Worm (Caenorhabditis elegans) whole organism, early embryonic: ENCODE data around the gene Y82E9BR.14.

Experiments used
- B0310.2 ChIP-seq: sonication (generic microtip); optimal IDR thresholded peaks from 2 replicates; lab custom pipeline; 2016; ENCODE audit warnings: mild to moderate bottlenecking, missing genetic modification characterization, missing compliant biosample characterization
- F13C5.2 ChIP-seq: sonication (generic microtip); optimal IDR thresholded peaks from 2 replicates; lab custom pipeline; 2017; ENCODE audit warnings: mild to moderate bottlenecking, missing genetic modification characterization, inconsistent platforms, missing compliant biosample characterization
- aly-1 ChIP-seq: sonication (generic microtip); optimal IDR thresholded peaks from 2 replicates; lab custom pipeline; 2016; ENCODE audit warnings: missing genetic modification characterization, missing compliant biosample characterization
- ama-1 ChIP-seq: fragments of 150-350 bp; optimal IDR thresholded peaks from 2 replicates; lab custom pipeline; 2014
- ceh-13 ChIP-seq: fragments of 200-800 bp; sonication (Bioruptor generic); optimal IDR thresholded peaks from 2 replicates; lab custom pipeline; 2018; ENCODE audit warnings: mild to moderate bottlenecking, missing genetic modification characterization, missing compliant biosample characterization
- ceh-36 ChIP-seq: sonication (generic microtip); optimal IDR thresholded peaks from 2 replicates; lab custom pipeline; 2016; ENCODE audit warnings: missing genetic modification characterization, inconsistent platforms, missing compliant biosample characterization
- ets-7 ChIP-seq: sonication (generic microtip); optimal IDR thresholded peaks from 2 replicates; lab custom pipeline; 2016; ENCODE audit warnings: missing genotype, missing genetic modification characterization, missing compliant biosample characterization
- flt-1 ChIP-seq: fragments of 200-800 bp; sonication (Bioruptor generic); IDR thresholded peaks from 2 replicates; pipeline ENCODE4 v1.3.6; 2022; ENCODE audit warnings: missing genetic modification characterization, missing compliant biosample characterization
- hmbx-1 ChIP-seq: sonication (generic microtip); optimal IDR thresholded peaks from 2 replicates; lab custom pipeline; 2016; ENCODE audit warnings: mild to moderate bottlenecking, missing genetic modification characterization, missing compliant biosample characterization
- hmg-4 ChIP-seq: fragments of 200-800 bp; sonication (Bioruptor generic); optimal IDR thresholded peaks from 2 replicates; lab custom pipeline; 2018; ENCODE audit warnings: mild to moderate bottlenecking, missing genetic modification characterization, missing compliant biosample characterization
- hnd-1 ChIP-seq: sonication (generic microtip); optimal IDR thresholded peaks from 2 replicates; lab custom pipeline; 2016; ENCODE audit warnings: missing genetic modification characterization, missing compliant biosample characterization
- pes-1 ChIP-seq: fragments of 200-800 bp; sonication (Bioruptor generic); IDR thresholded peaks from 2 replicates; pipeline ENCODE4 v1.3.6; 2022; ENCODE audit warnings: missing genetic modification reagents, missing genetic modification characterization, missing compliant biosample characterization
- scrt-1 ChIP-seq: fragments of 200-800 bp; sonication (Bioruptor generic); IDR thresholded peaks from 2 replicates; pipeline ENCODE4 v1.3.6; 2022; ENCODE audit warnings: missing genetic modification characterization, missing compliant biosample characterization
- sea-1 ChIP-seq: fragments of 200-800 bp; sonication (Bioruptor generic); conservative IDR thresholded peaks from 2 replicates; pipeline ENCODE4 v1.3.6; 2022; ENCODE audit warnings: missing genetic modification characterization, missing compliant biosample characterization
- tbx-11 ChIP-seq: fragments of 200-800 bp; sonication (Bioruptor generic); IDR thresholded peaks from 2 replicates; pipeline ENCODE4 v1.3.6; 2022; ENCODE audit warnings: missing genetic modification characterization, missing compliant biosample characterization
- tbx-37 ChIP-seq: fragments of 200-800 bp; sonication (Bioruptor generic); conservative IDR thresholded peaks from 2 replicates; pipeline ENCODE4 v1.3.6; 2022; ENCODE audit warnings: missing genetic modification reagents, missing genetic modification characterization, missing compliant biosample characterization
- tra-4 ChIP-seq: sonication (generic microtip); optimal IDR thresholded peaks from 2 replicates; lab custom pipeline; 2017; ENCODE audit warnings: missing genetic modification characterization, missing compliant biosample characterization

Gene Y82E9BR.14

DNA sequence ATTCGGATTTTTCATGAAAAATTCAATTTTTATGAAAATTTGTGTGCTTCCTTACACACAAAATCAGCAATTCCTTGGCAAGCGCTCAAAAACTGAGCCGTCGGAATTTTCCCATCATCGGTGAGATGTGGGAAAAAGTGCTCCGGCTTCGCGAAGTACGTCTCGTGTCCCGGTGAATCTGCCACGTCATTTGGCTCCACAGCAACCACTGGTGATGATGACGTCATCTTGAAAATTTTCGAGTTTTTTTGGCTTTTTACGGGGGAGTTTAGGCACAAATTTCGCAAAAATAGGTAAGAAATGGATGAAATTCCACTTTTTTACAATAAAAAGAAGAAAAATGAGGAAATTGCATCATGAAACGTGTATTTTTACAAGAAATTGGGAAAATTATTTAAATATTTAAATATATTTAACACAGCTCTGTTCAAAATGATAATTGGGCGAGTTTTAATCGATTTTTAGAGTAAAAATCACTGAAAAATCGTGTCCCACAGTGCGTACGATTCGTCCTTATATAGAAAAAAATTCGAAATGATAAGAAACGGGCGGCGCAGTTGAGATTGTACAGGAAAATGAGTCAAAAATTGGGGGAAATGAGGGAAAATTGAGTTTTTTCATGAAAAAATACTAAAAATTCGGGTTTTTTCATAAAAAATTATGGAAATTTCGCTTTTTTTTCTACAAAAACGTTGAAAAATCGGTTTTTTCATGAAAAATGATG lies at the start of gene Y82E9BR.14:
TSS of gene Y82E9BR.14 (minus strand) at position 227 of the 724 bp plus-strand sequence.
- TF ChIP-seq tra-4 (tag; lab: Kevin White, UChicago) (no peak), sea-1 (no peak), pes-1 (GFP tag; lab: Robert Waterston, UW) (no peak), aly-1 (tag; lab: Kevin White, UChicago) (no peak), hnd-1 (tag; lab: Kevin White, UChicago) (no peak), scrt-1 (GFP tag; lab: Robert Waterston, UW) (no peak), tbx-11 (GFP tag; lab: Robert Waterston, UW) (no peak), tbx-37 (no peak), F13C5.2 (tag; lab: Kevin White, UChicago) (no peak), flt-1 (no peak), ceh-13 (no peak), ama-1 (lab: Kevin White, UChicago) (no peak), ceh-36 (tag; lab: Kevin White, UChicago) (no peak), ets-7 (tag; lab: Kevin White, UChicago) (no peak), B0310.2 (no peak), hmg-4 (GFP tag; lab: Kevin White, UChicago) (no peak), hmbx-1 (tag; lab: Kevin White, UChicago) (no peak)

DNA sequence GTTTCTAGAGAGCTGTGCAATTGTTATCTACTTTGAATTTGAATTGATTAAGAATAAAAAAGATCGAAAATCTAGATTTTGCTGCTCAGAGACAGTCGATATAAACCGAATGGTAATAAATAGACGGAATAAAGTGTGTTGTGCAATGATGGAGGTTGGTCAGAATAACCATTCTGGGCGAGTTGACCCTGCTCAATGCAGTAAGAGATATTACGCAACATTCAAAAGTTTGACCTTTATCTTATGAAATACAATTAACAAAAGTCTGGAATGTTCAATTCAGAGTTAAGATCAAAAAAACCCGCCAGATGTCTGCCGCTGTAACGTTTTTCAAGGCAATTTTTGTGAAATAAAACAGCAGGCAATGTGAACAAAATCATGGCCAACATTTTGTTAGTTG lies 42.9 kb upstream of the Y82E9BR.14 start:
- TF ChIP-seq pes-1 (GFP tag; lab: Robert Waterston, UW) (no peak), tbx-37 (no peak), ceh-36 (tag; lab: Kevin White, UChicago) (no peak), F13C5.2 (tag; lab: Kevin White, UChicago) (no peak), sea-1 (no peak), hmg-4 (GFP tag; lab: Kevin White, UChicago) (no peak), tra-4 (tag; lab: Kevin White, UChicago) (no peak), ets-7 (tag; lab: Kevin White, UChicago) (no peak), scrt-1 (GFP tag; lab: Robert Waterston, UW) (no peak), ama-1 (lab: Kevin White, UChicago) (no peak), hnd-1 (tag; lab: Kevin White, UChicago) (no peak), aly-1 (tag; lab: Kevin White, UChicago) (no peak), B0310.2 (no peak), hmbx-1 (tag; lab: Kevin White, UChicago) (no peak), tbx-11 (GFP tag; lab: Robert Waterston, UW) (no peak), ceh-13 (no peak)

DNA sequence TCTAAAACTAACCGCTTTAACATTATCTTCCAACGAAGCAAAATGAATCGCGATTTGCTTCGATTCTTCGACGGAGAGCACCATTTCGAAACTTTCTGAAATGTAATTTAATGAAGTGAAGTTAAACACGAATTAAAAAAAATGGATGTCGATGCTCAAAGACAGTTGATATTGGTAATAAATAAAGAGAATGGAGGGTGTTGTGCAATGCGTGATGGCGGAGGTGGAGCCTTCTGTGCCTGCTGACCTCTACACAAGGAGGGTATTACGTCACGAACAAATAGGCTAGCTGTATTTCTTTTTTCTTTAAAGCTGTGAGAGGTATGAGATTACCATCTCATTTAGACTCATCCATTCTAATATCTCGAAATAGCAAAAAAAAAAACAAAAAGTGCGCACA lies 41.8 kb upstream of the Y82E9BR.14 start, which contains the start of gene Y82E9BR.17:
TSS of gene Y82E9BR.17 (minus strand) at position 101 of the 400 bp plus-strand sequence.
- TF ChIP-seq ama-1 (lab: Kevin White, UChicago) (no peak), B0310.2 (no peak), tbx-37 (no peak), pes-1 (GFP tag; lab: Robert Waterston, UW) (no peak), hmg-4 (GFP tag; lab: Kevin White, UChicago) (no peak), sea-1 (no peak), hnd-1 (tag; lab: Kevin White, UChicago) (no peak), ceh-13 (no peak), tbx-11 (GFP tag; lab: Robert Waterston, UW) (no peak), ets-7 (tag; lab: Kevin White, UChicago) (no peak), ceh-36 (tag; lab: Kevin White, UChicago) (no peak), hmbx-1 (tag; lab: Kevin White, UChicago) (no peak)

DNA sequence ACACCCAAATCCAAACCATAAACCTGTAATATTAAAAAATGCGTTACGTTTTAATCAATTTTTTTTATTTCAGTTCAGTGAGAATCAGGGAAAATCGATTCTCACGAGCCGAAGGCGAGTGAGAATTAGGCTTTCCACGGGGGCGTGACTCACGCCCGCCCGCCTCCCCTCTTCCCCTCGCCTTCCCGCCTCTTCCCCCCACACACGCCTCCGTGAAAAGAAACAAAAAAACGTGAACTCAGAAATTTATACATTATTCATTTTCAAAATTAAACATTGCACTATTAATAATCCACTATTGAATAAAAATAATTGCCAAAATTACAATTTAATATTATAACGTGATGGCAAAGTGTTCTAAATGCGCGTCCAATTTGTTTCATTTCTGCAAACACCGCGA lies 32.8 kb upstream of the Y82E9BR.14 start:
- 0 out of 2 replicates have a peak, but pooled peaks have one; percentile 10 for TF ChIP-seq tbx-11 (GFP tag; lab: Robert Waterston, UW)
- TF ChIP-seq scrt-1 (GFP tag; lab: Robert Waterston, UW) = no peak

DNA sequence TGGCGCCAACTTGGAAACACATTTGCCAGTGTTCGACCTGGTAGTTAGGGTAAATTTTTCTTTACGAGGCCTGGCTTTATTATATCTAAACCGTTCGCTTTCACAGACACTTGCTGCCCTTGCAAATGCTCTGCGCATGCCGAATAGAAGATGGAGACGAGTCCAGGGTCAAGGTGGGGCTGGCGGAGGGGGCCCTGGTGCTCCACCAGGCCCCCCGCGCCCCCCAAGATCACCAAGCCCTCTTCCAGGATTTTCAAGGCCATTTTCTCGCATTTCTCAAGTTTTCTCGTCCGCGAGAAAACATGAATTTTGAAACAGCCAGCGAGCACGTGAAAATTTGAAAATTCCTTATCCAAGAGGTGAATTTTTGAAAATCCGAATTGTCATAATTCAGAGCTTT lies 25.7 kb upstream of the Y82E9BR.14 start:
- TF ChIP-seq flt-1 = no peak
- TF ChIP-seq pes-1 (GFP tag; lab: Robert Waterston, UW) = peak; percentile 55

DNA sequence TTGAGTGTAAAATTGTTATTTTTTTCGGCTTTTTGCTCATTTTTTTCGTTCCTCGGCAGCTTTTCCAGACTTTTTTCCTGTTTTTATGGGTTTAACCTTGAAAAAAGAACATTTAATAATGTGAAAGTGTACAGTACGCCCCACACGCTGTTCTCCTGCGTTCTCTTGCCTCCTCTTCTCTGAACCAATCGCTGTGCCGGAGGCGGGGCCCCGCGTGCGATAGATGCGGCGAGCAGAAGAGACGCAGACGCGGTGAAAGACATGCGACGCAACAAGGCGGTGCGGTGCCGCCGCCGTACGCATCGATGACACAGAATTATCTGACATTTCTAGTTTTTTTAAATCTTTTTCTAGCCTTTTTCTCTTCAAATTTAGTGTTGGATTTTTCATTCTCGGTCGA lies 22.8 kb upstream of the Y82E9BR.14 start:
- TF ChIP-seq sea-1 (no peak), scrt-1 (GFP tag; lab: Robert Waterston, UW) (no peak), ets-7 (tag; lab: Kevin White, UChicago) (no peak), tra-4 (tag; lab: Kevin White, UChicago) (no peak), ceh-13 (no peak), F13C5.2 (tag; lab: Kevin White, UChicago) (no peak), hmbx-1 (tag; lab: Kevin White, UChicago) (no peak), ama-1 (lab: Kevin White, UChicago) (no peak), B0310.2 (no peak), aly-1 (tag; lab: Kevin White, UChicago) (no peak)

DNA sequence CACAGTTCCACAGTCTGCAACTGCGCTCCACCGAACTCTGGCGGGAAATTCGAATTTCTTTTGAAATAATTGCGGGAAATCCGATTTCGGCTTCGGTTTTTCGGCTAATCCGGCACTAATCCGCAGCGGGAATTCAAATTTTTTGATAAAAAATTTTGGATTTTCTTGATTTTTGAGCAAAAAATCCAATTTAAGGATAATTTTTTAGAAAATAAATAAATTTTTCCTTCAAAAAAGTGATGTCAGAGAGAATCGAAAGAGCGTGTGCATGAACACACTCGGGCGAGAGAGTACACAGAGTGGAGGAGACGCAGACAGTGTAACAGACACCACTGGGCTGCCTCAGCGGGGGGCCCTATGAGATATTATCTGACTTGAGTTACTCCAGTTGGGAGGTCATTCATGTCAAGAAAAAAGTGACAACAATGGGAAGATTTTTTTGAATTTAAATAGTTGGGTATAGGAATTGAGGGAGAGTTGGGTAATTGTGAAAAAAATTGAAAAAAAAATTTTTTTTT lies 16.1 kb upstream of the Y82E9BR.14 start:
- TF ChIP-seq B0310.2 (no peak), ama-1 (lab: Kevin White, UChicago) (no peak), ceh-36 (tag; lab: Kevin White, UChicago) (peak; percentile 45)

DNA sequence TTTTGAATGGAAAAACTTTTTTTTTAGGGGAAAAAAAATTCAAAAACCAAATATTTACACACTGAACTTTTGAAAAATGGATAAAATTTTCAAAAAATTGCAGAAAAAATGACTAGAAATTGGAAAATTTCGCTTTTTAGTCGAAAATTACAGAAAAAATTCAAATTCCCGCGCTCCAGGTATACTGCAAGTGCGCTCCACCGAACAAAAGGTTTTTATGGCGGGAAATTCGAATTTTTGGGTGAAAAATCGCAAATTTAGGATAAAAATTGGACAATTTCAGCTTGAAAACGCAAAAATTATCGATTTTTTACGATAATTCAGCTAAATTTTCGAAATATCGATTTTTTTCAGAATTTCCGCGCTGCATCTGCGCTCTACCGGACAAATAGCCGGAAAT lies 15.4 kb upstream of the Y82E9BR.14 start:
- TF ChIP-seq F13C5.2 (tag; lab: Kevin White, UChicago) (no peak), sea-1 (no peak), ceh-13 (no peak), tbx-11 (GFP tag; lab: Robert Waterston, UW) (no peak), hmbx-1 (tag; lab: Kevin White, UChicago) (no peak), pes-1 (GFP tag; lab: Robert Waterston, UW) (no peak), scrt-1 (GFP tag; lab: Robert Waterston, UW) (no peak), tra-4 (tag; lab: Kevin White, UChicago) (no peak), B0310.2 (no peak), aly-1 (tag; lab: Kevin White, UChicago) (no peak), ama-1 (lab: Kevin White, UChicago) (no peak), tbx-37 (no peak), ceh-36 (tag; lab: Kevin White, UChicago) (no peak), flt-1 (no peak), hmg-4 (GFP tag; lab: Kevin White, UChicago) (no peak), hnd-1 (tag; lab: Kevin White, UChicago) (no peak)
